Worm (Caenorhabditis elegans): ENCODE data around the gene ast-1.

ast-1 gene

ce11 chrII:4081891-4082290 lies 53.3 kb downstream of the ast-1 start:
- TF ChIP-seq blmp-1 (tag; optimal IDR thresholded peaks at IDR 0.05; ENCODE audit: insufficient read depth) (no peak), egl-27 (tag; optimal IDR thresholded peaks at IDR 0.05) (no peak), unc-62 (GFP tag; optimal IDR thresholded peaks at IDR 0.05) (no peak), nhr-21 (tag; optimal IDR thresholded peaks at IDR 0.05) (no peak), mdl-1 (tag; optimal IDR thresholded peaks at IDR 0.05) (no peak), nhr-237 (tag; optimal IDR thresholded peaks at IDR 0.05) (no peak), gmeb-1 (tag; optimal IDR thresholded peaks at IDR 0.05) (no peak), nhr-129 (tag; optimal IDR thresholded peaks at IDR 0.05) (no peak), fos-1 (tag; optimal IDR thresholded peaks at IDR 0.05) (no peak), R02D3.7 (tag; optimal IDR thresholded peaks at IDR 0.05) (no peak), lin-11 (tag; optimal IDR thresholded peaks at IDR 0.05) (no peak), elt-1 (tag; optimal IDR thresholded peaks at IDR 0.05) (no peak), ztf-1 (GFP tag; conservative IDR thresholded peaks at IDR 0.05) (no peak), snpc-4 (tag; optimal IDR thresholded peaks at IDR 0.05) (no peak), nhr-23 (tag; optimal IDR thresholded peaks at IDR 0.05) (no peak), F13H6.1 (tag; optimal IDR thresholded peaks at IDR 0.05) (no peak), sma-9 (GFP tag; optimal IDR thresholded peaks at IDR 0.05) (no peak), sma-9 (tag; optimal IDR thresholded peaks at IDR 0.05) (no peak), mbf-1 (tag; optimal IDR thresholded peaks at IDR 0.05) (no peak), nhr-6 (tag; optimal IDR thresholded peaks at IDR 0.05) (no peak)

ce11 chrII:4081141-4081540 lies 54.0 kb downstream of the ast-1 start:
- TF ChIP-seq ceh-82 (tag; optimal IDR thresholded peaks at IDR 0.05), result no peak
- no peak for TF ChIP-seq nhr-237 (tag; optimal IDR thresholded peaks at IDR 0.05)
- no peak for TF ChIP-seq mdl-1 (tag; optimal IDR thresholded peaks at IDR 0.05)
- TF ChIP-seq unc-39 (tag; optimal IDR thresholded peaks at IDR 0.05), result no peak
- TF ChIP-seq lin-39 (tag; optimal IDR thresholded peaks at IDR 0.05), result no peak
- no peak for TF ChIP-seq nhr-23 (tag; optimal IDR thresholded peaks at IDR 0.05)
- TF ChIP-seq ztf-11 (tag; optimal IDR thresholded peaks at IDR 0.05), result no peak
- no peak for TF ChIP-seq sem-4 (tag; optimal IDR thresholded peaks at IDR 0.05)
- TF ChIP-seq blmp-1 (tag; optimal IDR thresholded peaks at IDR 0.05; ENCODE audit: insufficient read depth), result no peak
- TF ChIP-seq mbf-1 (tag; optimal IDR thresholded peaks at IDR 0.05), result no peak
- TF ChIP-seq ceh-16 (tag; optimal IDR thresholded peaks at IDR 0.05), result no peak
- no peak for TF ChIP-seq sma-9 (GFP tag; optimal IDR thresholded peaks at IDR 0.05)
- no peak for TF ChIP-seq sma-9 (tag; optimal IDR thresholded peaks at IDR 0.05)
- TF ChIP-seq peb-1 (tag; optimal IDR thresholded peaks at IDR 0.05), result no peak
- TF ChIP-seq egl-27 (tag; optimal IDR thresholded peaks at IDR 0.05), result no peak
- no peak for TF ChIP-seq sma-3 (GFP tag; optimal IDR thresholded peaks at IDR 0.05)
- no peak for TF ChIP-seq mab-5 (tag; optimal IDR thresholded peaks at IDR 0.05)
- no peak for TF ChIP-seq nhr-21 (tag; optimal IDR thresholded peaks at IDR 0.05)
- TF ChIP-seq aly-2 (tag; optimal IDR thresholded peaks at IDR 0.05), result no peak
- TF ChIP-seq gmeb-1 (tag; optimal IDR thresholded peaks at IDR 0.05), result no peak
- no peak for TF ChIP-seq crh-2 (tag; optimal IDR thresholded peaks at IDR 0.05)

Data from whole organism, L2 larva.